Worm (Caenorhabditis elegans): ENCODE measurements around the gene subs-4.

The subs-4 gene

ce11 chrIII:11359422-11359821, 22.6 kb upstream of the subs-4 start:
- TF ChIP-seq C17E4.6 (GFP tag; IDR thresholded peaks at IDR 0.05) (no peak), hlh-12 (tag; optimal IDR thresholded peaks at IDR 0.05) (no peak), B0336.3 (GFP tag; IDR thresholded peaks at IDR 0.05) (no peak), B0035.1 (tag; optimal IDR thresholded peaks at IDR 0.05) (no peak), rec-8 (tag; optimal IDR thresholded peaks at IDR 0.05) (no peak), hrde-1 (tag; optimal IDR thresholded peaks at IDR 0.05; ENCODE audit: borderline replicate concordance) (no peak), Y53F4B.3 (GFP tag; IDR thresholded peaks at IDR 0.05) (no peak)

ce11 chrIII:11360156-11360555, 21.9 kb upstream of the subs-4 start, which contains the start of gene T28D6.4:
TSS of gene T28D6.4 (plus strand) at chrIII:11360456.
- TF ChIP-seq C17E4.6 (GFP tag; IDR thresholded peaks at IDR 0.05): no peak
- no peak for TF ChIP-seq ztf-3 (GFP tag; optimal IDR thresholded peaks at IDR 0.05)
- TF ChIP-seq hlh-12 (tag; optimal IDR thresholded peaks at IDR 0.05): no peak
- no peak for TF ChIP-seq ekl-4 (GFP tag; IDR thresholded peaks at IDR 0.05)
- TF ChIP-seq attf-3 (GFP tag; conservative IDR thresholded peaks at IDR 0.05): no peak
- no peak for TF ChIP-seq pha-4 (tag; optimal IDR thresholded peaks at IDR 0.05)
- no peak for TF ChIP-seq lin-40 (tag; optimal IDR thresholded peaks at IDR 0.05)
- TF ChIP-seq fkh-3 (tag; optimal IDR thresholded peaks at IDR 0.05): no peak
- TF ChIP-seq nhr-80 (tag; optimal IDR thresholded peaks at IDR 0.05): no peak
- no peak for TF ChIP-seq atf-7 (tag; optimal IDR thresholded peaks at IDR 0.05)
- TF ChIP-seq F33H1.4 (GFP tag; IDR thresholded peaks at IDR 0.05): no peak
- TF ChIP-seq snpc-3.4 (tag; optimal IDR thresholded peaks at IDR 0.05): no peak
- TF ChIP-seq T07F8.4 (tag; optimal IDR thresholded peaks at IDR 0.05): no peak

ce11 chrIII:11361394-11361793, 20.6 kb upstream of the subs-4 start:
- TF ChIP-seq B0261.1 (tag; optimal IDR thresholded peaks at IDR 0.05) (no peak), mcd-1 (GFP tag; IDR thresholded peaks at IDR 0.05) (no peak), zim-3 (tag; optimal IDR thresholded peaks at IDR 0.05) (no peak), xnd-1 (tag; optimal IDR thresholded peaks at IDR 0.05) (no peak), zfh-2 (GFP tag; conservative IDR thresholded peaks at IDR 0.05) (peak; percentile 31; the same call in 1 of the 2 replicates), mes-4 (tag; optimal IDR thresholded peaks at IDR 0.05) (no peak), snpc-4 (GFP tag; optimal IDR thresholded peaks at IDR 0.05) (no peak), snpc-4 (tag; optimal IDR thresholded peaks at IDR 0.05) (no peak)

- TF ChIP-seq zfh-2 (GFP tag; conservative IDR thresholded peaks at IDR 0.05) (peak; percentile 90), K12H6.12 (tag; optimal IDR thresholded peaks at IDR 0.05) (no peak), bed-2 (GFP tag; IDR thresholded peaks at IDR 0.05) (no peak), ekl-4 (GFP tag; IDR thresholded peaks at IDR 0.05) (no peak), egrh-3 (GFP tag; IDR thresholded peaks at IDR 0.05) (peak; percentile 41; the same call in 1 of the 2 replicates)
Observed at ce11 chrIII:11362915-11363314, 19.1 kb upstream of the subs-4 start.

- no peak for TF ChIP-seq F37B4.10 (GFP tag; IDR thresholded peaks at IDR 0.05)
- TF ChIP-seq Y56A3A.18 (GFP tag; IDR thresholded peaks at IDR 0.05): no peak
- no peak for TF ChIP-seq ztf-3 (GFP tag; optimal IDR thresholded peaks at IDR 0.05)
- no peak for TF ChIP-seq ceh-79 (tag; optimal IDR thresholded peaks at IDR 0.05)
- no peak for TF ChIP-seq ceh-27 (GFP tag; optimal IDR thresholded peaks at IDR 0.05)
- no peak for TF ChIP-seq F23B12.7 (tag; optimal IDR thresholded peaks at IDR 0.05; ENCODE audit: insufficient read depth)
- no peak for TF ChIP-seq ZK185.1 (tag; optimal IDR thresholded peaks at IDR 0.05; ENCODE audit: poor library complexity, severe bottlenecking)
- TF ChIP-seq egl-18 (GFP tag; IDR thresholded peaks at IDR 0.05): no peak
- no peak for TF ChIP-seq mel-28 (tag; optimal IDR thresholded peaks at IDR 0.05; ENCODE audit: borderline replicate concordance)
- no peak for TF ChIP-seq nfyb-1 (GFP tag; IDR thresholded peaks at IDR 0.05)
- no peak for TF ChIP-seq nhr-27 (tag; optimal IDR thresholded peaks at IDR 0.05)
- no peak for TF ChIP-seq F55B11.4 (tag; optimal IDR thresholded peaks at IDR 0.05; ENCODE audit: borderline replicate concordance, insufficient read depth)
- no peak for TF ChIP-seq madf-10 (tag; optimal IDR thresholded peaks at IDR 0.05)
- no peak for TF ChIP-seq hmg-1.2 (GFP tag; IDR thresholded peaks at IDR 0.05)
- no peak for TF ChIP-seq dox-1 (GFP tag; IDR thresholded peaks at IDR 0.05)
- no peak for TF ChIP-seq sptf-2 (GFP tag; optimal IDR thresholded peaks at IDR 0.05)
Observed at ce11 chrIII:11366467-11366866, 15.6 kb upstream of the subs-4 start, which contains the start of gene T28D6.3. TSS of gene T28D6.3 (plus strand) at chrIII:11366767.
